Fruit fly (Drosophila melanogaster) whole organism, embryonic: ENCODE measurements around the gene CG6216.

Experiments used
- Bteb2 ChIP-seq: fragments of 200-800 bp; sonication (Bioruptor generic); optimal IDR thresholded peaks from 2 replicates; lab custom pipeline; 2016; ENCODE audit warnings: missing biosample characterization, missing genetic modification characterization
- CG10209 ChIP-seq: fragments of 200-800 bp; sonication (Bioruptor generic); optimal IDR thresholded peaks from 3 replicates; lab custom pipeline; 2017; ENCODE audit warnings: missing biosample characterization, mild to moderate bottlenecking, missing genetic modification characterization, missing genetic modification reagents
- CG10267 ChIP-seq: fragments of 200-800 bp; sonication (Bioruptor generic); optimal IDR thresholded peaks from 2 replicates; lab custom pipeline; 2018; ENCODE audit warnings: missing biosample characterization, mild to moderate bottlenecking, missing genetic modification characterization, moderate library complexity
- CG10654 ChIP-seq: fragments of 200-800 bp; sonication (Bioruptor generic); optimal IDR thresholded peaks from 2 replicates; lab custom pipeline; 2016; ENCODE audit warnings: missing biosample characterization, missing genetic modification characterization
- CG11723 ChIP-seq: fragments of 200-800 bp; sonication (Bioruptor generic); optimal IDR thresholded peaks from 2 replicates; lab custom pipeline; 2017; ENCODE audit warnings: missing biosample characterization, mild to moderate bottlenecking, missing genetic modification characterization
- CG12744 ChIP-seq: fragments of 200-800 bp; sonication (Bioruptor generic); optimal IDR thresholded peaks from 2 replicates; lab custom pipeline; 2016; ENCODE audit warnings: missing biosample characterization, missing genetic modification characterization
- CG13775 ChIP-seq: fragments of 200-800 bp; sonication (Bioruptor generic); optimal IDR thresholded peaks from 3 replicates; lab custom pipeline; 2017; ENCODE audit warnings: missing biosample characterization, mild to moderate bottlenecking, missing genetic modification characterization
- CG1602 ChIP-seq: fragments of 200-800 bp; sonication (Bioruptor generic); optimal IDR thresholded peaks from 3 replicates; lab custom pipeline; 2016; ENCODE audit warnings: missing biosample characterization, missing genetic modification characterization
- CG1603 ChIP-seq: fragments of 200-800 bp; sonication (Bioruptor generic); optimal IDR thresholded peaks from 2 replicates; lab custom pipeline; 2019; ENCODE audit warnings: missing biosample characterization, mild to moderate bottlenecking, missing genetic modification characterization, moderate library complexity
- CG17829 ChIP-seq: fragments of 200-800 bp; optimal IDR thresholded peaks from 2 replicates; lab custom pipeline; 2019; ENCODE audit warnings: missing biosample characterization, mild to moderate bottlenecking, missing genetic modification characterization, moderate library complexity
- CG17912 ChIP-seq: fragments of 200-800 bp; sonication (Bioruptor generic); optimal IDR thresholded peaks from 2 replicates; lab custom pipeline; 2018; ENCODE audit warnings: missing biosample characterization, mild to moderate bottlenecking, missing genetic modification characterization
- CG18262 ChIP-seq: fragments of 200-800 bp; optimal IDR thresholded peaks from 3 replicates; lab custom pipeline; 2019; ENCODE audit warnings: missing biosample characterization, mild to moderate bottlenecking, missing genetic modification characterization, moderate library complexity
- CG2678 ChIP-seq: fragments of 200-800 bp; sonication (Bioruptor generic); optimal IDR thresholded peaks from 3 replicates; lab custom pipeline; 2019; ENCODE audit warnings: missing biosample characterization, mild to moderate bottlenecking, missing genetic modification characterization, moderate library complexity
- CG30020 ChIP-seq: fragments of 200-800 bp; optimal IDR thresholded peaks from 2 replicates; lab custom pipeline; 2019; ENCODE audit warnings: missing biosample characterization, mild to moderate bottlenecking, missing genetic modification characterization, moderate library complexity
- CG4617 ChIP-seq: fragments of 200-800 bp; sonication (Bioruptor generic); optimal IDR thresholded peaks from 3 replicates; lab custom pipeline; 2016; ENCODE audit warnings: missing biosample characterization, missing genetic modification characterization, borderline replicate concordance
- CG7357 ChIP-seq: fragments of 200-800 bp; sonication (Bioruptor generic); IDR thresholded peaks from 3 replicates; pipeline ENCODE4 v1.3.6; 2022; ENCODE audit warnings: missing biosample characterization, missing genetic modification characterization
- CG8765 ChIP-seq: fragments of 200-800 bp; sonication (Bioruptor generic); IDR thresholded peaks from 2 replicates; pipeline ENCODE4 v1.3.6; 2022; ENCODE audit warnings: missing biosample characterization, missing genetic modification characterization
- CG9876 ChIP-seq: fragments of 200-800 bp; sonication (Bioruptor generic); optimal IDR thresholded peaks from 2 replicates; lab custom pipeline; 2016; ENCODE audit warnings: missing biosample characterization, missing genetic modification characterization
- D ChIP-seq, 2 experiments: fragments of 200-800 bp in 1 of 2; fragments of >200 bp in 1 of 2; sonication (Bioruptor generic) in 1 of 2; optimal IDR thresholded peaks; 2 replicates in 1 of 2; 3 replicates in 1 of 2; lab custom pipeline; 2017; ENCODE audit warnings: mild to moderate bottlenecking in 1 of 2, missing biosample characterization in 1 of 2, missing genetic modification characterization in 1 of 2, missing genetic modification reagents in 1 of 2
- Doc3 ChIP-seq: fragments of 200-800 bp; sonication (Bioruptor generic); IDR thresholded peaks from 3 replicates; pipeline ENCODE4 v1.3.6; 2022; ENCODE audit warnings: missing biosample characterization, missing genetic modification characterization; ENCODE audit not compliant: partially characterized antibody
- Dp ChIP-seq: fragments of 200-800 bp; sonication (Bioruptor generic); optimal IDR thresholded peaks from 2 replicates; lab custom pipeline; 2018; ENCODE audit warnings: missing biosample characterization, mild to moderate bottlenecking, missing genetic modification characterization, moderate library complexity
- Fer3 ChIP-seq: fragments of 200-800 bp; sonication (Bioruptor generic); optimal IDR thresholded peaks from 2 replicates; lab custom pipeline; 2018; ENCODE audit warnings: missing biosample characterization, mild to moderate bottlenecking, missing genetic modification characterization, moderate library complexity
- HLH3B ChIP-seq: fragments of 200-800 bp; sonication (Bioruptor generic); IDR thresholded peaks from 2 replicates; pipeline ENCODE4 v1.3.6; 2022; ENCODE audit warnings: missing biosample characterization, missing genetic modification characterization
- Hr78 ChIP-seq, 2 experiments: fragments of 200-800 bp in 1 of 2; fragments of >200 bp in 1 of 2; sonication (Bioruptor generic) in 1 of 2; optimal IDR thresholded peaks; 2 replicates each; lab custom pipeline; 2017 to 2019; ENCODE audit warnings: missing biosample characterization in 2 of 2, missing genetic modification characterization in 2 of 2, mild to moderate bottlenecking in 1 of 2, moderate library complexity in 1 of 2
- Rx ChIP-seq: fragments of 200-800 bp; sonication (Bioruptor generic); IDR thresholded peaks from 2 replicates; pipeline ENCODE4 v1.3.6; 2022; ENCODE audit warnings: missing biosample characterization, missing genetic modification characterization
- Scr ChIP-seq: fragments of 200-800 bp; sonication (Bioruptor generic); IDR thresholded peaks from 2 replicates; pipeline ENCODE4 v1.3.6; 2022; ENCODE audit warnings: missing biosample characterization, missing genetic modification characterization; ENCODE audit not compliant: partially characterized antibody
- Sox100B ChIP-seq: fragments of 200-800 bp; sonication (Bioruptor generic); optimal IDR thresholded peaks from 3 replicates; lab custom pipeline; 2018; ENCODE audit warnings: missing biosample characterization, mild to moderate bottlenecking, missing genetic modification characterization
- YL-1 ChIP-seq: fragments of 200-800 bp; sonication (Bioruptor generic); optimal IDR thresholded peaks from 3 replicates; lab custom pipeline; 2017; ENCODE audit warnings: missing biosample characterization, mild to moderate bottlenecking, missing genetic modification characterization
- ac ChIP-seq: fragments of 200-800 bp; sonication (Bioruptor generic); optimal IDR thresholded peaks from 3 replicates; lab custom pipeline; 2017; ENCODE audit warnings: missing biosample characterization, mild to moderate bottlenecking, missing genetic modification characterization
- ash1 ChIP-seq: fragments of 200-800 bp; sonication (Bioruptor generic); optimal IDR thresholded peaks from 2 replicates; lab custom pipeline; 2018; ENCODE audit warnings: missing biosample characterization, mild to moderate bottlenecking, missing genetic modification characterization
- chif ChIP-seq, 2 experiments: fragments of 200-800 bp; sonication (Bioruptor generic); optimal IDR thresholded peaks; 3 replicates each; lab custom pipeline; 2016; ENCODE audit warnings: missing biosample characterization in 2 of 2, missing genetic modification characterization in 2 of 2
- dan ChIP-seq: fragments of 200-800 bp; sonication (Bioruptor generic); IDR thresholded peaks from 2 replicates; pipeline ENCODE4 v1.3.6; 2022; ENCODE audit warnings: missing biosample characterization, missing genetic modification characterization
- fru ChIP-seq: fragments of >200 bp; optimal IDR thresholded peaks from 2 replicates; lab custom pipeline; 2017
- gcm2 ChIP-seq: fragments of 200-800 bp; sonication (Bioruptor generic); optimal IDR thresholded peaks from 2 replicates; lab custom pipeline; 2016; ENCODE audit warnings: missing biosample characterization, missing genetic modification characterization
- hb ChIP-seq: fragments of 200-800 bp; sonication (Bioruptor generic); IDR thresholded peaks from 3 replicates; pipeline ENCODE4 v1.3.6; 2022; ENCODE audit warnings: missing biosample characterization, missing genetic modification characterization; ENCODE audit not compliant: partially characterized antibody
- ken ChIP-seq: fragments of 200-800 bp; sonication (Bioruptor generic); IDR thresholded peaks from 3 replicates; pipeline ENCODE4 v1.3.6; 2022; ENCODE audit warnings: missing biosample characterization, missing genetic modification characterization
- lbe ChIP-seq: fragments of 200-800 bp; sonication (Bioruptor generic); optimal IDR thresholded peaks from 2 replicates; lab custom pipeline; 2016; ENCODE audit warnings: missing biosample characterization, mild to moderate bottlenecking, missing genetic modification characterization
- lov ChIP-seq, 2 experiments: fragments of 200-800 bp in 1 of 2; fragments of >200 bp in 1 of 2; sonication (Bioruptor generic) in 1 of 2; IDR thresholded peaks in 1 of 2; optimal IDR thresholded peaks in 1 of 2; 2 replicates in 1 of 2; 3 replicates in 1 of 2; pipeline versions ENCODE4 v1.3.6 to Lab custom; 2017 to 2022; ENCODE audit warnings: missing biosample characterization in 1 of 2, missing genetic modification characterization in 1 of 2
- luna ChIP-seq: fragments of 200-800 bp; sonication (Bioruptor generic); optimal IDR thresholded peaks from 2 replicates; lab custom pipeline; 2016; ENCODE audit warnings: missing biosample characterization, missing genetic modification characterization
- mirr ChIP-seq: fragments of 200-800 bp; sonication (Bioruptor generic); optimal IDR thresholded peaks from 3 replicates; lab custom pipeline; 2018; ENCODE audit warnings: missing biosample characterization, mild to moderate bottlenecking, missing genetic modification characterization
- p53 ChIP-seq: fragments of 200-800 bp; sonication (Bioruptor generic); optimal IDR thresholded peaks from 2 replicates; lab custom pipeline; 2016; ENCODE audit warnings: missing biosample characterization, missing genetic modification characterization
- pfk ChIP-seq: fragments of 200-800 bp; sonication (Bioruptor generic); optimal IDR thresholded peaks from 2 replicates; lab custom pipeline; 2018; ENCODE audit warnings: missing biosample characterization, mild to moderate bottlenecking, missing genetic modification characterization, moderate library complexity
- so ChIP-seq: fragments of 200-800 bp; sonication (Bioruptor generic); IDR thresholded peaks from 3 replicates; pipeline ENCODE4 v1.3.6; 2022; ENCODE audit warnings: missing biosample characterization, missing genetic modification characterization
- tll ChIP-seq, 2 experiments: fragments of 200-800 bp in 1 of 2; fragments of >200 bp in 1 of 2; sonication (Bioruptor generic) in 1 of 2; optimal IDR thresholded peaks; 2 replicates each; lab custom pipeline; 2017 to 2019; ENCODE audit warnings: missing biosample characterization in 2 of 2, missing genetic modification characterization in 2 of 2, mild to moderate bottlenecking in 1 of 2, moderate library complexity in 1 of 2
- vfl ChIP-seq: fragments of 200-800 bp; sonication (Bioruptor generic); optimal IDR thresholded peaks from 2 replicates; lab custom pipeline; 2016; ENCODE audit warnings: missing biosample characterization, missing genetic modification characterization
- wek ChIP-seq: fragments of 200-800 bp; sonication (Bioruptor generic); optimal IDR thresholded peaks from 3 replicates; lab custom pipeline; 2018; ENCODE audit warnings: missing biosample characterization, mild to moderate bottlenecking, missing genetic modification characterization, moderate library complexity
- zen ChIP-seq: fragments of 200-800 bp; sonication (Bioruptor generic); optimal IDR thresholded peaks from 3 replicates; lab custom pipeline; 2018; ENCODE audit warnings: missing biosample characterization, mild to moderate bottlenecking, missing genetic modification characterization, moderate library complexity
- zfh1 ChIP-seq: fragments of 200-800 bp; sonication (Bioruptor generic); IDR thresholded peaks from 3 replicates; pipeline ENCODE4 v1.3.6; 2022; ENCODE audit warnings: missing biosample characterization, missing genetic modification characterization

The CG6216 gene

dm6 chr3L:11148478-11149251 lies 1.9 kb downstream of the CG6216 start (continued):
- peak; percentile 39 for TF ChIP-seq CG1603 (tag; lab: Kevin White, UChicago)
- no peak for TF ChIP-seq CG9876 (GFP tag; lab: Kevin White, UChicago)
- TF ChIP-seq CG4617 (GFP tag; lab: Kevin White, UChicago), result no peak
- TF ChIP-seq Hr78 (GFP tag; optimal IDR thresholded peaks at IDR 0.05; lab: Kevin White, UChicago), result no peak
- no peak for TF ChIP-seq pfk (GFP tag; lab: Kevin White, UChicago)
- no peak for TF ChIP-seq D (optimal IDR thresholded peaks at IDR 0.05; lab: Kevin White, UChicago)
- TF ChIP-seq D (GFP tag; optimal IDR thresholded peaks at IDR 0.05; lab: Kevin White, UChicago), result peak; percentile 48
- TF ChIP-seq dan, result no peak
- TF ChIP-seq so, result no peak
- TF ChIP-seq CG10209 (GFP tag; lab: Kevin White, UChicago), result peak; percentile 18
- TF ChIP-seq lbe, result no peak
- TF ChIP-seq Sox100B (GFP tag; lab: Kevin White, UChicago), result peak; percentile 63
- peak in 1 of 2 experiments; percentile 2 for TF ChIP-seq chif (GFP tag; optimal IDR thresholded peaks at IDR 0.05; lab: Kevin White, UChicago)
- no peak for TF ChIP-seq ken (GFP tag; lab: Robert Waterston, UW)
- no peak for TF ChIP-seq wek (GFP tag; lab: Kevin White, UChicago)
- no peak for TF ChIP-seq fru (lab: Kevin White, UChicago)
- peak; percentile 51 for TF ChIP-seq CG17829 (tag; lab: Kevin White, UChicago)
- peak; percentile 52 for TF ChIP-seq CG10267
- no peak for TF ChIP-seq Rx (GFP tag; lab: Robert Waterston, UW)
- TF ChIP-seq Scr, result no peak
- peak; percentile 70 for TF ChIP-seq CG18262 (tag; lab: Kevin White, UChicago)
- TF ChIP-seq luna (GFP tag; lab: Kevin White, UChicago), result no peak
- TF ChIP-seq ash1 (GFP tag; lab: Kevin White, UChicago), result no peak
- TF ChIP-seq CG30020 (tag; lab: Kevin White, UChicago), result no peak
- TF ChIP-seq CG11723 (GFP tag; lab: Kevin White, UChicago), result no peak
- no peak for TF ChIP-seq lov (optimal IDR thresholded peaks at IDR 0.05; lab: Kevin White, UChicago)
- TF ChIP-seq lov (GFP tag; IDR thresholded peaks at IDR 0.05; lab: Robert Waterston, UW), result no peak
- TF ChIP-seq CG10654 (GFP tag; lab: Kevin White, UChicago), result peak; percentile 25
- TF ChIP-seq Dp (GFP tag; lab: Kevin White, UChicago), result no peak
- TF ChIP-seq zen (tag; lab: Kevin White, UChicago), result no peak
- TF ChIP-seq vfl (GFP tag; lab: Kevin White, UChicago), result no peak
- TF ChIP-seq Doc3 (GFP tag; lab: Robert Waterston, UW), result no peak
- TF ChIP-seq CG1602, result peak; percentile 21
- no peak for TF ChIP-seq CG17912 (GFP tag; lab: Kevin White, UChicago)
- TF ChIP-seq CG13775, result no peak
- TF ChIP-seq tll (GFP tag; optimal IDR thresholded peaks at IDR 0.05; lab: Kevin White, UChicago), result no peak
- TF ChIP-seq HLH3B (GFP tag; lab: Robert Waterston, UW), result 0 out of 2 replicates have a peak, but pooled peaks have one; percentile 34
- no peak for TF ChIP-seq CG12744 (GFP tag; lab: Kevin White, UChicago)
- TF ChIP-seq zfh1, result peak; percentile 53; the same call in 1 of the 3 replicates
- no peak for TF ChIP-seq CG8765
- no peak for TF ChIP-seq mirr
- TF ChIP-seq gcm2 (GFP tag; lab: Kevin White, UChicago), result no peak
- TF ChIP-seq ac (GFP tag; lab: Kevin White, UChicago), result no peak
- TF ChIP-seq CG7357, result peak; percentile 20; the same call in 1 of the 3 replicates
- peak; percentile 6 for TF ChIP-seq Fer3 (tag; lab: Kevin White, UChicago)
- no peak for TF ChIP-seq YL-1 (GFP tag; lab: Kevin White, UChicago)
- TF ChIP-seq CG2678 (tag; lab: Kevin White, UChicago), result peak; percentile 65
- no peak for TF ChIP-seq hb
- no peak for TF ChIP-seq p53
- no peak for TF ChIP-seq Bteb2
